Worm (Caenorhabditis elegans) whole organism, midembryonic: ENCODE measurements around the gene ZK418.2.

Source experiments
- T22C8.4 ChIP-seq: fragments of 200-800 bp; sonication (Bioruptor generic); IDR thresholded peaks from 2 replicates; pipeline ENCODE4 v1.3.6; 2022; ENCODE audit warnings: missing genetic modification characterization, missing compliant biosample characterization
- flt-1 ChIP-seq: fragments of 200-800 bp; sonication (Bioruptor generic); IDR thresholded peaks from 2 replicates; pipeline ENCODE4 v1.3.6; 2022; ENCODE audit warnings: missing genetic modification characterization, missing compliant biosample characterization
- med-1 ChIP-seq: sonication (generic microtip); optimal IDR thresholded peaks from 2 replicates; lab custom pipeline; 2017; ENCODE audit warnings: missing genetic modification characterization, mild to moderate bottlenecking, missing compliant biosample characterization, antibody characterized with exemption, missing genetic modification reagents; ENCODE audit not compliant: insufficient read depth
- ref-1 ChIP-seq: fragments of 200-800 bp; sonication (Bioruptor generic); conservative IDR thresholded peaks from 2 replicates; pipeline ENCODE4 v1.3.6; 2022; ENCODE audit warnings: missing genetic modification reagents, missing genetic modification characterization, missing compliant biosample characterization
- ztf-23 ChIP-seq: fragments of 200-800 bp; sonication (Bioruptor generic); IDR thresholded peaks from 2 replicates; pipeline ENCODE4 v1.3.6; 2022; ENCODE audit warnings: missing genetic modification reagents, missing genetic modification characterization, missing compliant biosample characterization

ce11 chrIII:7060531-7061095 is 30.5 kb upstream of the ZK418.2 start, which contains the start of gene egg-2:
- TF ChIP-seq ref-1 (GFP tag; lab: Robert Waterston, UW): no peak
- TF ChIP-seq flt-1: no peak
- no peak for TF ChIP-seq med-1 (GFP tag; lab: Kevin White, UChicago)
- TF ChIP-seq T22C8.4 (GFP tag; lab: Robert Waterston, UW): no peak
- TF ChIP-seq ztf-23 (GFP tag; lab: Robert Waterston, UW): no peak
